Worm (Caenorhabditis elegans) whole organism, L1 larva: ENCODE measurements around the gene F45E1.5.
A peak's percentile ranks its signal among the peaks of the same experiment; 100 is the strongest.

ENCODE experiments used
- ama-1 ChIP-seq: fragments of 150-350 bp; optimal IDR thresholded peaks from 2 replicates; lab custom pipeline; 2014
- ceh-82 ChIP-seq, 3 experiments: fragments of 150-350 bp in 1 of 3; sonication (generic microtip) in 2 of 3; optimal IDR thresholded peaks; 2 replicates each; lab custom pipeline; 2014 to 2017; ENCODE audit warnings: missing biosample characterization in 3 of 3, missing genetic modification characterization in 3 of 3
- ces-1 ChIP-seq: fragments of 150-350 bp; optimal IDR thresholded peaks from 2 replicates; lab custom pipeline; 2014; ENCODE audit warnings: missing biosample characterization, missing genetic modification reagents, missing genetic modification characterization
- ets-5 ChIP-seq: fragments of 200-800 bp; sonication (Bioruptor generic); IDR thresholded peaks from 2 replicates; pipeline ENCODE4 v1.3.6; 2022; ENCODE audit warnings: missing genetic modification characterization, missing compliant biosample characterization
- hpl-2 ChIP-seq: fragments of 150-350 bp; optimal IDR thresholded peaks from 2 replicates; lab custom pipeline; 2014; ENCODE audit warnings: missing biosample characterization, missing genetic modification reagents, missing genetic modification characterization
- lin-15B ChIP-seq: fragments of 150-350 bp; sonication (generic microtip); optimal IDR thresholded peaks from 3 replicates; lab custom pipeline; 2014; ENCODE audit warnings: missing biosample characterization, missing genetic modification characterization
- lin-35 ChIP-seq, 2 experiments: fragments of 150-350 bp; optimal IDR thresholded peaks; 2 replicates each; lab custom pipeline; 2014; ENCODE audit warnings: missing biosample characterization in 2 of 2, missing genetic modification characterization in 2 of 2, missing genetic modification reagents in 2 of 2
- nhr-76 ChIP-seq: sonication (generic microtip); optimal IDR thresholded peaks from 2 replicates; lab custom pipeline; 2017; ENCODE audit warnings: missing biosample characterization, missing genetic modification characterization
- sptf-1 ChIP-seq: fragments of 150-350 bp; optimal IDR thresholded peaks from 2 replicates; lab custom pipeline; 2014; ENCODE audit warnings: missing biosample characterization, missing genetic modification characterization
- tbx-2 ChIP-seq: sonication (generic microtip); optimal IDR thresholded peaks from 2 replicates; lab custom pipeline; 2016; ENCODE audit warnings: missing genetic modification characterization, missing compliant biosample characterization
- unc-30 ChIP-seq: sonication (generic microtip); optimal IDR thresholded peaks from 2 replicates; lab custom pipeline; 2017; ENCODE audit warnings: missing biosample characterization, missing genetic modification characterization
- ztf-11 ChIP-seq, 2 experiments: sonication (generic microtip); optimal IDR thresholded peaks; 2 replicates each; lab custom pipeline; 2016 to 2017; ENCODE audit warnings: missing genetic modification characterization in 2 of 2, missing biosample characterization in 1 of 2, missing compliant biosample characterization in 1 of 2

DNA sequence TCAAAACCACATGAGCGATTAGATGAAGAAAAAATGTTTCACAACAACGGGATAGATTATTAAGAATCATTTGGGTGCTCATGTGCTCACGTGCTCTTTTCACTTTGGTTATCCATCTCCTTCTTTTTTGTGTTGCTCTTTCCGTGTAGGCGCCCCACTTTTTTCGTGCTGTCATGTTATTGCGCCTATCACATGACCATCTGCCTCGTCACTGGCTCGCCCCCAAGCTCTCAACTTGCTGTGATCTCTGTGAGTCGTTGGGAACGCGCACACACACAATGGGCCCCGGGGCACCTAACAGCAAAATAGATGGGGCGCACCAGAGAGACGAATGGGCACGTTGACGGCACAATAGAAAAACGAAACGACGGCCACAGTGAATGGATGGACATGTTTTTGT, 45.1 kb downstream of the F45E1.5 start:
- TF ChIP-seq ama-1 (lab: Kevin White, UChicago): peak; percentile 40
- TF ChIP-seq lin-15B (tag; lab: Kevin White, UChicago): no peak
- no peak for TF ChIP-seq unc-30 (tag; lab: Kevin White, UChicago)
- peak; percentile 25 to 49 for TF ChIP-seq lin-35 (GFP tag; optimal IDR thresholded peaks at IDR 0.05; lab: Kevin White, UChicago)
- TF ChIP-seq ztf-11 (tag; optimal IDR thresholded peaks at IDR 0.05; lab: Kevin White, UChicago): peak in 1 of 2 experiments; percentile 62
- no peak for TF ChIP-seq ces-1 (GFP tag; lab: Kevin White, UChicago)
- peak; percentile 90 for TF ChIP-seq tbx-2 (tag; lab: Kevin White, UChicago)
- TF ChIP-seq hpl-2: no peak
- TF ChIP-seq ets-5 (GFP tag; lab: Robert Waterston, UW): no peak
- TF ChIP-seq ceh-82 (tag; optimal IDR thresholded peaks at IDR 0.05; lab: Kevin White, UChicago): peak; percentile 40 to 51 (median 50)
- TF ChIP-seq nhr-76 (tag; lab: Kevin White, UChicago): no peak
- TF ChIP-seq sptf-1 (tag; lab: Kevin White, UChicago): no peak
